Worm (Caenorhabditis elegans) whole organism, young adult: Measurements from ENCODE around the gene mrpl-21.
A peak's percentile ranks its signal among the peaks of the same experiment; 100 is the strongest.

ENCODE experiments used
- C06A6.2 ChIP-seq: fragments of 200-800 bp; sonication (Bioruptor generic); conservative IDR thresholded peaks from 2 replicates; pipeline ENCODE4 v1.3.6; 2022; ENCODE audit warnings: missing genetic modification characterization, missing compliant biosample characterization
- C17E4.6 ChIP-seq: fragments of 200-800 bp; sonication (Bioruptor generic); IDR thresholded peaks from 2 replicates; pipeline ENCODE4 v1.3.6; 2022; ENCODE audit warnings: missing genetic modification reagents, missing genetic modification characterization, missing compliant biosample characterization
- F23B12.7 ChIP-seq: sonication (generic microtip); optimal IDR thresholded peaks from 2 replicates; lab custom pipeline; 2017; ENCODE audit warnings: missing genetic modification characterization, mild to moderate bottlenecking, missing compliant biosample characterization, antibody characterized with exemption, moderate library complexity; ENCODE audit not compliant: insufficient read depth
- F33H1.4 ChIP-seq: fragments of 200-800 bp; sonication (Bioruptor generic); IDR thresholded peaks from 2 replicates; pipeline ENCODE4 v1.3.6; 2022; ENCODE audit warnings: missing genetic modification reagents, missing genetic modification characterization, missing compliant biosample characterization
- F37B4.10 ChIP-seq: fragments of 200-800 bp; sonication (Bioruptor generic); IDR thresholded peaks from 2 replicates; pipeline ENCODE4 v1.3.6; 2022; ENCODE audit warnings: missing genetic modification characterization, missing compliant biosample characterization
- F49E8.2 ChIP-seq: sonication (generic microtip); optimal IDR thresholded peaks from 3 replicates; lab custom pipeline; 2017; ENCODE audit warnings: missing genetic modification characterization, mild to moderate bottlenecking, missing compliant biosample characterization, antibody characterized with exemption, moderate library complexity; ENCODE audit not compliant: insufficient read depth
- Y53F4B.3 ChIP-seq: fragments of 200-800 bp; sonication (Bioruptor generic); IDR thresholded peaks from 2 replicates; pipeline ENCODE4 v1.3.6; 2022; ENCODE audit warnings: missing genetic modification reagents, missing genetic modification characterization, missing compliant biosample characterization
- ZK185.1 ChIP-seq: sonication (generic microtip); optimal IDR thresholded peaks from 2 replicates; lab custom pipeline; 2016; ENCODE audit warnings: mild to moderate bottlenecking, missing genetic modification characterization, missing compliant biosample characterization; ENCODE audit not compliant: poor library complexity, severe bottlenecking
- attf-6 ChIP-seq: fragments of 200-800 bp; sonication (Bioruptor generic); IDR thresholded peaks from 2 replicates; pipeline ENCODE4 v1.3.6; 2022; ENCODE audit warnings: missing genetic modification reagents, missing genetic modification characterization, missing compliant biosample characterization
- ccch-3 ChIP-seq: fragments of 200-800 bp; sonication (Bioruptor generic); optimal IDR thresholded peaks from 2 replicates; lab custom pipeline; 2018; ENCODE audit warnings: mild to moderate bottlenecking, missing genetic modification characterization, missing compliant biosample characterization
- cebp-2 ChIP-seq: fragments of 200-800 bp; sonication (Bioruptor generic); IDR thresholded peaks from 2 replicates; pipeline ENCODE4 v1.3.6; 2022; ENCODE audit warnings: missing genetic modification characterization, missing compliant biosample characterization
- dox-1 ChIP-seq: fragments of 200-800 bp; sonication (Bioruptor generic); IDR thresholded peaks from 2 replicates; pipeline ENCODE4 v1.3.6; 2022; ENCODE audit warnings: missing genetic modification reagents, missing genetic modification characterization, missing compliant biosample characterization
- dpff-1 ChIP-seq: sonication (generic microtip); optimal IDR thresholded peaks from 2 replicates; lab custom pipeline; 2017; ENCODE audit warnings: mild to moderate bottlenecking, missing genetic modification characterization, missing compliant biosample characterization
- dpl-1 ChIP-seq: fragments of 150-350 bp; optimal IDR thresholded peaks from 2 replicates; lab custom pipeline; 2014; ENCODE audit warnings: missing biosample characterization, missing genetic modification reagents, missing genetic modification characterization
- egl-18 ChIP-seq: fragments of 200-800 bp; sonication (Bioruptor generic); IDR thresholded peaks from 2 replicates; pipeline ENCODE4 v1.3.6; 2022; ENCODE audit warnings: missing genetic modification reagents, missing genetic modification characterization, missing compliant biosample characterization
- ekl-4 ChIP-seq: fragments of 200-800 bp; sonication (Bioruptor generic); IDR thresholded peaks from 2 replicates; pipeline ENCODE4 v1.3.6; 2022; ENCODE audit warnings: missing genetic modification reagents, missing genetic modification characterization, missing compliant biosample characterization
- ets-4 ChIP-seq: fragments of 200-800 bp; sonication (Bioruptor generic); optimal IDR thresholded peaks from 2 replicates; lab custom pipeline; 2018; ENCODE audit warnings: mild to moderate bottlenecking, missing genetic modification characterization, missing compliant biosample characterization
- fkh-3 ChIP-seq: sonication (generic microtip); optimal IDR thresholded peaks from 2 replicates; lab custom pipeline; 2016; ENCODE audit warnings: mild to moderate bottlenecking, missing genetic modification characterization, missing compliant biosample characterization
- gei-17 ChIP-seq: fragments of 200-800 bp; sonication (Bioruptor generic); optimal IDR thresholded peaks from 2 replicates; lab custom pipeline; 2018; ENCODE audit warnings: mild to moderate bottlenecking, missing genetic modification characterization, missing compliant biosample characterization
- hlh-26 ChIP-seq: fragments of 200-800 bp; sonication (Bioruptor generic); conservative IDR thresholded peaks from 2 replicates; pipeline ENCODE4 v1.3.6; 2022; ENCODE audit warnings: missing genetic modification reagents, missing genetic modification characterization, missing compliant biosample characterization
- hmg-20 ChIP-seq: fragments of 200-800 bp; sonication (Bioruptor generic); IDR thresholded peaks from 2 replicates; pipeline ENCODE4 v1.3.6; 2022; ENCODE audit warnings: missing genetic modification reagents, missing genetic modification characterization, missing compliant biosample characterization
- hrde-1 ChIP-seq: sonication (generic microtip); optimal IDR thresholded peaks from 2 replicates; lab custom pipeline; 2016; ENCODE audit warnings: missing genetic modification characterization, mild to moderate bottlenecking, missing compliant biosample characterization, moderate library complexity, missing genotype, missing genetic modification reagents, borderline replicate concordance
- lag-1 ChIP-seq: fragments of 200-800 bp; sonication (Bioruptor generic); IDR thresholded peaks from 2 replicates; pipeline ENCODE4 v1.3.6; 2022; ENCODE audit warnings: missing genetic modification reagents, missing genetic modification characterization, missing compliant biosample characterization
- lin-40 ChIP-seq: sonication (generic microtip); optimal IDR thresholded peaks from 2 replicates; lab custom pipeline; 2016; ENCODE audit warnings: missing genetic modification characterization, mild to moderate bottlenecking, missing compliant biosample characterization, missing genotype, missing genetic modification reagents
- lir-1 ChIP-seq: fragments of 200-800 bp; sonication (Bioruptor generic); conservative IDR thresholded peaks from 2 replicates; pipeline ENCODE4 v1.3.6; 2022; ENCODE audit warnings: missing genetic modification reagents, missing genetic modification characterization, missing compliant biosample characterization
- madf-3 ChIP-seq: fragments of 200-800 bp; sonication (Bioruptor generic); IDR thresholded peaks from 2 replicates; pipeline ENCODE4 v1.3.6; 2022; ENCODE audit warnings: missing genetic modification reagents, missing genetic modification characterization, missing compliant biosample characterization
- madf-6 ChIP-seq: fragments of 200-800 bp; sonication (Bioruptor generic); IDR thresholded peaks from 2 replicates; pipeline ENCODE4 v1.3.6; 2022; ENCODE audit warnings: missing genetic modification reagents, missing genetic modification characterization, missing compliant biosample characterization
- mcd-1 ChIP-seq: fragments of 200-800 bp; sonication (Bioruptor generic); IDR thresholded peaks from 2 replicates; pipeline ENCODE4 v1.3.6; 2022; ENCODE audit warnings: missing genetic modification reagents, missing genetic modification characterization, missing compliant biosample characterization
- mel-28 ChIP-seq: sonication (generic microtip); optimal IDR thresholded peaks from 2 replicates; lab custom pipeline; 2016; ENCODE audit warnings: borderline replicate concordance, mild to moderate bottlenecking, missing genetic modification characterization, missing compliant biosample characterization
- mes-4 ChIP-seq: sonication (generic microtip); optimal IDR thresholded peaks from 2 replicates; lab custom pipeline; 2016; ENCODE audit warnings: missing genotype, missing genetic modification characterization, missing compliant biosample characterization
- nfya-1 ChIP-seq: sonication (generic microtip); optimal IDR thresholded peaks from 2 replicates; lab custom pipeline; 2017; ENCODE audit warnings: antibody characterized with exemption, missing compliant biosample characterization, missing genetic modification characterization, borderline replicate concordance; ENCODE audit not compliant: insufficient read depth
- nfya-2 ChIP-seq: fragments of 200-800 bp; sonication (Bioruptor generic); IDR thresholded peaks from 2 replicates; pipeline ENCODE4 v1.3.6; 2022; ENCODE audit warnings: missing genetic modification reagents, missing genetic modification characterization, missing compliant biosample characterization
- pbrm-1 ChIP-seq: fragments of 200-800 bp; sonication (Bioruptor generic); IDR thresholded peaks from 2 replicates; pipeline ENCODE4 v1.3.6; 2022; ENCODE audit warnings: missing genetic modification reagents, missing genetic modification characterization, missing compliant biosample characterization
- sdz-38 ChIP-seq: sonication (generic microtip); optimal IDR thresholded peaks from 2 replicates; lab custom pipeline; 2016; ENCODE audit warnings: missing genotype, missing genetic modification characterization, missing compliant biosample characterization
- snpc-4 ChIP-seq, 5 experiments: fragments of 150-350 bp in 1 of 5; sonication (generic microtip) in 4 of 5; optimal IDR thresholded peaks; 2 replicates each; lab custom pipeline; 2014 to 2018; ENCODE audit warnings: missing genetic modification characterization in 5 of 5, missing biosample characterization in 3 of 5, antibody characterized with exemption in 2 of 5, mild to moderate bottlenecking in 2 of 5, missing compliant biosample characterization in 2 of 5, missing genotype in 2 of 5, moderate library complexity in 2 of 5, missing genetic modification reagents in 1 of 5
- somi-1 ChIP-seq: fragments of 200-800 bp; sonication (Bioruptor generic); optimal IDR thresholded peaks from 2 replicates; lab custom pipeline; 2018; ENCODE audit warnings: mild to moderate bottlenecking, missing genetic modification characterization, missing compliant biosample characterization
- sptf-2 ChIP-seq: fragments of 200-800 bp; sonication (Bioruptor generic); optimal IDR thresholded peaks from 2 replicates; lab custom pipeline; 2018; ENCODE audit warnings: mild to moderate bottlenecking, missing genetic modification characterization, missing compliant biosample characterization
- ztf-18 ChIP-seq: sonication (generic microtip); optimal IDR thresholded peaks from 2 replicates; lab custom pipeline; 2016; ENCODE audit warnings: missing genotype, mild to moderate bottlenecking, missing genetic modification characterization, missing compliant biosample characterization
- ztf-22 ChIP-seq: fragments of 200-800 bp; sonication (Bioruptor generic); optimal IDR thresholded peaks from 2 replicates; lab custom pipeline; 2018; ENCODE audit warnings: mild to moderate bottlenecking, missing genetic modification characterization, moderate library complexity, missing compliant biosample characterization
- ztf-28 ChIP-seq: fragments of 200-800 bp; sonication (Bioruptor generic); IDR thresholded peaks from 2 replicates; pipeline ENCODE4 v1.3.6; 2022; ENCODE audit warnings: missing genetic modification reagents, missing genetic modification characterization, missing compliant biosample characterization
- ztf-3 ChIP-seq: fragments of 200-800 bp; sonication (Bioruptor generic); optimal IDR thresholded peaks from 2 replicates; lab custom pipeline; 2018; ENCODE audit warnings: mild to moderate bottlenecking, missing genetic modification characterization, missing compliant biosample characterization

Gene mrpl-21

DNA sequence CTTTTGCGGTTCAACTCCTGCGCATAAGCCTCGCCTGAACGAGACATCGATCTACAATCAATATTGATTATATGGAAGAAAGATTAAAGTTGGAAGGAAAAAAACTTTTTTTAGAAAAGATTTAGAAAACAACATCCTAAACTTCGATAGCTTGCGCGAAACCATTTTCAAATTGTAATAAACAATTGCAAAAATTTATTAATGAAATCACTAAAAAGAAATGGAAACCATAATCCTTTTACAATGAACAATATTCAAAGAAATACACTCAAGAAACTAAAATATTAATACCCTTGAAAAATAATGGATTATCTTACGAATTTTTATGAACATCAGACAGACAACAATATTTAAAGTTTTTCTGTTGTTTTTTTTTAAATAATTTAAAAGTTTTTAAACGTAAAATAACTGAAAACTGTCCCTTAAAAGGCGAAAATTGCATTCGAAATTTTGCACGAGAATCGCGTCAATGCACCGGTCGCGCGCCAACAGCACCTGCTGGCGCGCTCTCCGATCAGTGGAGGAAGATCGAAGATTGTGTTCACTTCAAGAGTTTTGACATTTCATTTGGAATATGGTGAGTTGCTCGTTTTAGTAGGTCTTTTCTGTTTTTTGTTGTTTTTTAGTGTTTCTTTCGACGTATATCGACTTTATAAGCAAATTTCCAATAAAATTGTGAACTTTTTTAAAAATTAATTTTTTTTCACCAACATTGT lies 26.0 kb upstream of the mrpl-21 start, which contains the start of the genes sftb-1 and R10E4.1 (continued):
- peak; percentile 75 for TF ChIP-seq mcd-1 (GFP tag; lab: Robert Waterston, UW)
- TF ChIP-seq C06A6.2 (GFP tag; lab: Robert Waterston, UW) = 0 out of 2 replicates have a peak, but pooled peaks have one; percentile 29
- no peak for TF ChIP-seq fkh-3 (tag; lab: Kevin White, UChicago)
- no peak for TF ChIP-seq hrde-1 (tag; lab: Kevin White, UChicago)
- TF ChIP-seq F33H1.4 (GFP tag; lab: Robert Waterston, UW) = peak; percentile 38
- no peak for TF ChIP-seq lir-1 (GFP tag; lab: Robert Waterston, UW)
- no peak for TF ChIP-seq mel-28 (tag; lab: Kevin White, UChicago)
- peak; percentile 74 for TF ChIP-seq dox-1 (GFP tag; lab: Robert Waterston, UW)
- no peak for TF ChIP-seq cebp-2 (GFP tag; lab: Robert Waterston, UW)
- peak; percentile 64 for TF ChIP-seq lin-40 (tag; lab: Kevin White, UChicago)
- no peak for TF ChIP-seq somi-1
- TF ChIP-seq ccch-3 (GFP tag; lab: Kevin White, UChicago) = no peak
- TF ChIP-seq ztf-28 (GFP tag; lab: Robert Waterston, UW) = no peak
- TF ChIP-seq ztf-18 = peak; percentile 94
- peak; percentile 55; the same call in 1 of the 2 replicates for TF ChIP-seq pbrm-1 (GFP tag; lab: Robert Waterston, UW)
- no peak for TF ChIP-seq nfya-1 (tag; lab: Kevin White, UChicago)

DNA sequence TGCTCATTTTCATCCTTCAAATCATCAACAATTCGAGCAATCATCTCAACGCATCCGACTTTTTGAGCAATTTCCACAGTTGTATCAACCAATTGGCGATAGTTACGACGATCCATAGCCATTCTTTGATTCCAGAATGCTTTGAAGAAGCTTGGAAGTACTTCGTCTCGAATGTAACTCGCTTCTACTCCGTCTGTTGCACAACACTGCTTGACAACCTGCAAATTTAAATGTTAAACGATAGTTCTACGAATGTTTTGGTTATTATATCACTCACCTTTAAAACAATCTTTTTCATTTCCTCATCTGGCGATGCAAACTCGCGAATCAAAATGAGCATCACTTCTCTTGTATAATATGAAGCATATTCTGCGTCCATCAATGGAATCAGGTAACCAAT lies 22.5 kb upstream of the mrpl-21 start:
- no peak for TF ChIP-seq hmg-20 (GFP tag; lab: Robert Waterston, UW)
- TF ChIP-seq gei-17 = no peak
- TF ChIP-seq snpc-4 (GFP tag; optimal IDR thresholded peaks at IDR 0.05; lab: Kevin White, UChicago) = no peak
- TF ChIP-seq snpc-4 (tag; optimal IDR thresholded peaks at IDR 0.05; lab: Kevin White, UChicago) = no peak
- no peak for TF ChIP-seq mes-4
- TF ChIP-seq madf-3 (GFP tag; lab: Robert Waterston, UW) = no peak
- no peak for TF ChIP-seq sptf-2
- TF ChIP-seq F37B4.10 (GFP tag; lab: Robert Waterston, UW) = no peak
- TF ChIP-seq dpl-1 (GFP tag; lab: Kevin White, UChicago) = no peak
- TF ChIP-seq ets-4 = no peak
- TF ChIP-seq lag-1 (GFP tag; lab: Robert Waterston, UW) = no peak
- no peak for TF ChIP-seq F49E8.2 (tag; lab: Kevin White, UChicago)
- no peak for TF ChIP-seq ztf-3 (GFP tag; lab: Kevin White, UChicago)
- no peak for TF ChIP-seq attf-6 (GFP tag; lab: Robert Waterston, UW)

DNA sequence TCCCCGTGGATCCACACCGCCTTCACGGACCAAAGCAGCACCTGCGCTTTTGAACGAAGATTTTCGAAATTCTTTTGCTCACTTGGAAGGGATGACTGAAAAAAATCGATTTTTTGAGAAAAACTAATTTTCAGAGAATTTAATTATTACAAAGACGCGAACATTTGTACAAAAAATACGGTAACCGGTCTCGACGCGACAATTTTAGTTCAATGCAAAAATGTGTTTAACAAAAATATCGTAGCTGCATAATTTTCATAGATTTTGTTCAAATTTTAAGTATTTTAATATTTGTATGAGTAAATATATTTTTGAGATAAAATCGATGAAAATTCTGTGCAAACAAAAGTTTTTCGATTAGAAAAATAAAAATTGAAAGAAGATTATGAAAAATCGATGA lies 19.7 kb upstream of the mrpl-21 start, which contains the start of gene T08A11.1:
TSS of gene T08A11.1 (minus strand) at position 101 of the 400 bp plus-strand sequence.
- no peak for TF ChIP-seq F23B12.7 (tag; lab: Kevin White, UChicago)
- no peak for TF ChIP-seq ztf-22 (GFP tag; lab: Kevin White, UChicago)
- no peak for TF ChIP-seq sdz-38
- no peak for TF ChIP-seq snpc-4 (GFP tag; optimal IDR thresholded peaks at IDR 0.05; lab: Kevin White, UChicago)
- no peak for TF ChIP-seq snpc-4 (tag; optimal IDR thresholded peaks at IDR 0.05; lab: Kevin White, UChicago)
- no peak for TF ChIP-seq Y53F4B.3 (GFP tag; lab: Robert Waterston, UW)
- TF ChIP-seq madf-3 (GFP tag; lab: Robert Waterston, UW) = no peak
- TF ChIP-seq egl-18 (GFP tag; lab: Robert Waterston, UW) = no peak
- TF ChIP-seq dpff-1 = no peak
- TF ChIP-seq nfya-2 (GFP tag; lab: Robert Waterston, UW) = no peak
- TF ChIP-seq ekl-4 (GFP tag; lab: Robert Waterston, UW) = no peak
- no peak for TF ChIP-seq hlh-26 (GFP tag; lab: Robert Waterston, UW)
- no peak for TF ChIP-seq C17E4.6 (GFP tag; lab: Robert Waterston, UW)
- no peak for TF ChIP-seq sptf-2
- TF ChIP-seq madf-6 (GFP tag; lab: Robert Waterston, UW) = no peak
- no peak for TF ChIP-seq ZK185.1 (tag; lab: Kevin White, UChicago)
